Fruit fly (Drosophila melanogaster): ENCODE results near the gene CG31388.

dm6 chr3R:11269013-11269412 lies 31.4 kb downstream of the CG31388 start:
- TF ChIP-seq CG34367 (tag; optimal IDR thresholded peaks at IDR 0.05) (peak; percentile 53), fd96Ca (GFP tag; IDR thresholded peaks at IDR 0.05) (no peak), EcR (GFP tag; optimal IDR thresholded peaks at IDR 0.05) (no peak), CG32121 (GFP tag; IDR thresholded peaks at IDR 0.05) (no peak), D1 (tag; optimal IDR thresholded peaks at IDR 0.05) (peak; percentile 4), CG13204 (GFP tag; optimal IDR thresholded peaks at IDR 0.05) (peak; percentile 11), CG15710 (tag; optimal IDR thresholded peaks at IDR 0.05) (peak; percentile 19)
